Fruit fly (Drosophila melanogaster) whole organism, embryonic: ENCODE measurements around the gene CG12992.

ENCODE experiments used
- Antp ChIP-seq: fragments of 200-800 bp; sonication (Bioruptor generic); optimal IDR thresholded peaks from 3 replicates; lab custom pipeline; 2016; ENCODE audit warnings: missing biosample characterization, missing genetic modification characterization
- Awh ChIP-seq: fragments of 200-800 bp; sonication (Bioruptor generic); IDR thresholded peaks from 2 replicates; pipeline ENCODE4, ENCODE4 v1.3.6; 2022; ENCODE audit warnings: missing biosample characterization, missing genetic modification characterization
- BtbVII ChIP-seq: fragments of 200-800 bp; sonication (Bioruptor generic); optimal IDR thresholded peaks from 3 replicates; lab custom pipeline; 2017; ENCODE audit warnings: missing biosample characterization, mild to moderate bottlenecking, missing genetic modification characterization
- CG10147 ChIP-seq: fragments of 200-800 bp; sonication (Bioruptor generic); optimal IDR thresholded peaks from 2 replicates; lab custom pipeline; 2019; ENCODE audit warnings: missing biosample characterization, mild to moderate bottlenecking, missing genetic modification characterization, moderate library complexity
- CG10267 ChIP-seq: fragments of 200-800 bp; sonication (Bioruptor generic); optimal IDR thresholded peaks from 2 replicates; lab custom pipeline; 2018; ENCODE audit warnings: missing biosample characterization, mild to moderate bottlenecking, missing genetic modification characterization, moderate library complexity
- CG1233 ChIP-seq: fragments of 200-800 bp; sonication (Bioruptor generic); optimal IDR thresholded peaks from 4 replicates; lab custom pipeline; 2018; ENCODE audit warnings: missing biosample characterization, mild to moderate bottlenecking, missing genetic modification characterization
- CG12659 ChIP-seq: fragments of 200-800 bp; sonication (Bioruptor generic); optimal IDR thresholded peaks from 3 replicates; lab custom pipeline; 2017; ENCODE audit warnings: mild to moderate bottlenecking, missing biosample characterization, missing genetic modification reagents, missing genetic modification characterization
- CG12744 ChIP-seq: fragments of 200-800 bp; sonication (Bioruptor generic); optimal IDR thresholded peaks from 2 replicates; lab custom pipeline; 2016; ENCODE audit warnings: missing biosample characterization, missing genetic modification characterization
- CG13287 ChIP-seq: fragments of 200-800 bp; sonication (Bioruptor generic); IDR thresholded peaks from 2 replicates; pipeline ENCODE4 v1.3.6; 2022; ENCODE audit warnings: missing biosample characterization, missing genetic modification characterization; ENCODE audit not compliant: partially characterized antibody
- CG13296 ChIP-seq: fragments of 200-800 bp; sonication (Bioruptor generic); optimal IDR thresholded peaks from 3 replicates; lab custom pipeline; 2018; ENCODE audit warnings: missing biosample characterization, mild to moderate bottlenecking, missing genetic modification characterization
- CG13424 ChIP-seq: fragments of 200-800 bp; sonication (Bioruptor generic); optimal IDR thresholded peaks from 2 replicates; lab custom pipeline; 2019; ENCODE audit warnings: missing biosample characterization, mild to moderate bottlenecking, missing genetic modification characterization, moderate library complexity
- CG13894 ChIP-seq: fragments of 200-800 bp; sonication (Bioruptor generic); optimal IDR thresholded peaks from 3 replicates; lab custom pipeline; 2018; ENCODE audit warnings: missing biosample characterization, mild to moderate bottlenecking, missing genetic modification characterization, moderate library complexity
- CG15269 ChIP-seq: fragments of 200-800 bp; sonication (Bioruptor generic); optimal IDR thresholded peaks from 2 replicates; lab custom pipeline; 2018; ENCODE audit warnings: missing biosample characterization, mild to moderate bottlenecking, missing genetic modification characterization, moderate library complexity
- CG17802 ChIP-seq: fragments of 200-800 bp; sonication (Bioruptor generic); optimal IDR thresholded peaks from 2 replicates; lab custom pipeline; 2018; ENCODE audit warnings: missing biosample characterization, mild to moderate bottlenecking, missing genetic modification characterization, moderate library complexity
- CG18619 ChIP-seq: fragments of 200-800 bp; sonication (Bioruptor generic); optimal IDR thresholded peaks from 3 replicates; lab custom pipeline; 2017; ENCODE audit warnings: missing biosample characterization, mild to moderate bottlenecking, missing genetic modification characterization
- CG2678 ChIP-seq: fragments of 200-800 bp; sonication (Bioruptor generic); optimal IDR thresholded peaks from 3 replicates; lab custom pipeline; 2019; ENCODE audit warnings: missing biosample characterization, mild to moderate bottlenecking, missing genetic modification characterization, moderate library complexity
- CG2875 ChIP-seq: fragments of 200-800 bp; sonication (Bioruptor generic); optimal IDR thresholded peaks from 2 replicates; lab custom pipeline; 2017; ENCODE audit warnings: missing biosample characterization, mild to moderate bottlenecking, missing genetic modification characterization, missing genetic modification reagents
- CG31441 ChIP-seq: fragments of 200-800 bp; sonication (Bioruptor generic); IDR thresholded peaks from 2 replicates; pipeline ENCODE4 v1.3.6; 2022; ENCODE audit warnings: missing biosample characterization, missing genetic modification characterization
- CG7963 ChIP-seq: fragments of 200-800 bp; sonication (Bioruptor generic); IDR thresholded peaks from 3 replicates; pipeline ENCODE4 v1.3.6; 2022; ENCODE audit warnings: missing biosample characterization, missing genetic modification characterization; ENCODE audit not compliant: partially characterized antibody
- CG8944 ChIP-seq: fragments of 200-800 bp; sonication (Bioruptor generic); optimal IDR thresholded peaks from 3 replicates; lab custom pipeline; 2016; ENCODE audit warnings: missing biosample characterization, missing genetic modification characterization
- Dfd ChIP-seq, 2 experiments: fragments of >200 bp; optimal IDR thresholded peaks; 2 replicates each; lab custom pipeline; 2017; ENCODE audit warnings: missing biosample characterization in 2 of 2, missing genetic modification characterization in 2 of 2
- Doc3 ChIP-seq: fragments of 200-800 bp; sonication (Bioruptor generic); IDR thresholded peaks from 3 replicates; pipeline ENCODE4 v1.3.6; 2022; ENCODE audit warnings: missing biosample characterization, missing genetic modification characterization; ENCODE audit not compliant: partially characterized antibody
- ERR ChIP-seq: fragments of 200-800 bp; sonication (Bioruptor generic); optimal IDR thresholded peaks from 2 replicates; lab custom pipeline; 2016; ENCODE audit warnings: missing biosample characterization, missing genetic modification characterization
- HLH3B ChIP-seq: fragments of 200-800 bp; sonication (Bioruptor generic); IDR thresholded peaks from 2 replicates; pipeline ENCODE4 v1.3.6; 2022; ENCODE audit warnings: missing biosample characterization, missing genetic modification characterization
- HLH4C ChIP-seq: fragments of 200-800 bp; sonication (Bioruptor generic); IDR thresholded peaks from 3 replicates; pipeline ENCODE4 v1.3.6; 2022; ENCODE audit warnings: missing biosample characterization, missing genetic modification characterization; ENCODE audit not compliant: partially characterized antibody
- HLH54F ChIP-seq: fragments of 200-800 bp; sonication (Bioruptor generic); optimal IDR thresholded peaks from 3 replicates; lab custom pipeline; 2016; ENCODE audit warnings: missing biosample characterization, missing genetic modification characterization
- Med ChIP-seq: fragments of 200-800 bp; sonication (Bioruptor generic); peaks from one replicate; lab custom pipeline; 2016; ENCODE audit warnings: missing biosample characterization, missing genetic modification characterization, mild to moderate bottlenecking, inconsistent platforms, moderate library complexity
- NC2α ChIP-seq: fragments of 200-800 bp; sonication (Bioruptor generic); optimal IDR thresholded peaks from 2 replicates; lab custom pipeline; 2016; ENCODE audit warnings: missing biosample characterization, missing genetic modification characterization
- Nf-YA ChIP-seq: fragments of 200-800 bp; sonication (Bioruptor generic); IDR thresholded peaks from 2 replicates; pipeline ENCODE4 v1.3.6; 2022; ENCODE audit warnings: missing biosample characterization, missing genetic modification characterization
- PHDP ChIP-seq: fragments of 200-800 bp; sonication (Bioruptor generic); optimal IDR thresholded peaks from 3 replicates; lab custom pipeline; 2018; ENCODE audit warnings: missing biosample characterization, mild to moderate bottlenecking, missing genetic modification characterization, moderate library complexity
- Sox100B ChIP-seq: fragments of 200-800 bp; sonication (Bioruptor generic); optimal IDR thresholded peaks from 3 replicates; lab custom pipeline; 2018; ENCODE audit warnings: missing biosample characterization, mild to moderate bottlenecking, missing genetic modification characterization
- ab ChIP-seq: fragments of 200-800 bp; sonication (Bioruptor generic); optimal IDR thresholded peaks from 2 replicates; lab custom pipeline; 2016; ENCODE audit warnings: missing biosample characterization, missing genetic modification characterization
- ash1 ChIP-seq: fragments of 200-800 bp; sonication (Bioruptor generic); optimal IDR thresholded peaks from 2 replicates; lab custom pipeline; 2018; ENCODE audit warnings: missing biosample characterization, mild to moderate bottlenecking, missing genetic modification characterization
- ato ChIP-seq: fragments of 200-800 bp; sonication (Bioruptor generic); IDR thresholded peaks from 2 replicates; pipeline ENCODE4 v1.3.6; 2022; ENCODE audit warnings: missing biosample characterization, missing genetic modification characterization; ENCODE audit not compliant: partially characterized antibody
- br ChIP-seq: fragments of >200 bp; optimal IDR thresholded peaks from 2 replicates; lab custom pipeline; 2017
- caup ChIP-seq: fragments of 200-800 bp; sonication (Bioruptor generic); optimal IDR thresholded peaks from 3 replicates; lab custom pipeline; 2017; ENCODE audit warnings: missing biosample characterization, mild to moderate bottlenecking, missing genetic modification characterization, moderate library complexity; ENCODE audit not compliant: severe bottlenecking
- ems ChIP-seq: fragments of 200-800 bp; sonication (Bioruptor generic); optimal IDR thresholded peaks from 3 replicates; lab custom pipeline; 2016; ENCODE audit warnings: missing biosample characterization, missing genetic modification characterization
- fd64A ChIP-seq: fragments of 200-800 bp; sonication (Bioruptor generic); optimal IDR thresholded peaks from 3 replicates; lab custom pipeline; 2018; ENCODE audit warnings: missing biosample characterization, mild to moderate bottlenecking, missing genetic modification characterization
- fru ChIP-seq: fragments of >200 bp; optimal IDR thresholded peaks from 2 replicates; lab custom pipeline; 2017
- ken ChIP-seq: fragments of 200-800 bp; sonication (Bioruptor generic); IDR thresholded peaks from 3 replicates; pipeline ENCODE4 v1.3.6; 2022; ENCODE audit warnings: missing biosample characterization, missing genetic modification characterization
- kni ChIP-seq: fragments of 200-800 bp; sonication (Bioruptor generic); optimal IDR thresholded peaks from 3 replicates; lab custom pipeline; 2017; ENCODE audit warnings: mild to moderate bottlenecking, missing biosample characterization, missing genetic modification reagents, missing genetic modification characterization
- otp ChIP-seq: fragments of 200-800 bp; sonication (Bioruptor generic); IDR thresholded peaks from 3 replicates; pipeline ENCODE4, ENCODE4 v1.3.6; 2022; ENCODE audit warnings: missing biosample characterization, missing genetic modification characterization
- pb ChIP-seq: fragments of 200-800 bp; sonication (Bioruptor generic); optimal IDR thresholded peaks from 3 replicates; lab custom pipeline; 2016; ENCODE audit warnings: missing biosample characterization, missing genetic modification characterization
- pita ChIP-seq: fragments of 200-800 bp; sonication (Bioruptor generic); optimal IDR thresholded peaks from 2 replicates; lab custom pipeline; 2017; ENCODE audit warnings: missing biosample characterization, mild to moderate bottlenecking, missing genetic modification characterization
- pros ChIP-seq: fragments of 200-800 bp; sonication (Bioruptor generic); optimal IDR thresholded peaks from 3 replicates; lab custom pipeline; 2019; ENCODE audit warnings: missing biosample characterization, mild to moderate bottlenecking, missing genetic modification characterization, moderate library complexity
- ranshi ChIP-seq: fragments of 200-800 bp; sonication (Bioruptor generic); IDR thresholded peaks from 2 replicates; pipeline ENCODE4 v1.3.6; 2022; ENCODE audit warnings: missing biosample characterization, missing genetic modification characterization
- rib ChIP-seq: fragments of 200-800 bp; sonication (Bioruptor generic); IDR thresholded peaks from 2 replicates; pipeline ENCODE4 v1.3.6; 2022; ENCODE audit warnings: missing biosample characterization, missing genetic modification characterization
- ro ChIP-seq: fragments of 200-800 bp; sonication (Bioruptor generic); IDR thresholded peaks from 2 replicates; pipeline ENCODE4 v1.3.6; 2022; ENCODE audit warnings: missing biosample characterization, missing genetic modification characterization
- trem ChIP-seq: fragments of 200-800 bp; optimal IDR thresholded peaks from 3 replicates; lab custom pipeline; 2019; ENCODE audit warnings: missing biosample characterization, mild to moderate bottlenecking, missing genetic modification characterization, moderate library complexity
- yki ChIP-seq: fragments of >200 bp; optimal IDR thresholded peaks from 3 replicates; lab custom pipeline; 2018

CG12992 gene

dm6 chrX:17631996-17632612 is 43.4 kb downstream of the CG12992 start, which contains the start of the genes corolla and ND-24 (continued):
- TF ChIP-seq CG12744 (peak; percentile 77), CG7963 (peak; percentile 70), PHDP (tag; lab: Kevin White, UChicago) (peak; percentile 79), rib (GFP tag; lab: Robert Waterston, UW) (peak; percentile 82), NC2α (GFP tag; lab: Kevin White, UChicago) (peak; percentile 62), Antp (GFP tag; lab: Kevin White, UChicago) (peak; percentile 78), CG1233 (peak; percentile 71), pros (GFP tag; lab: Kevin White, UChicago) (no peak), fru (lab: Kevin White, UChicago) (no peak), yki (lab: Kevin White, UChicago) (no peak), ems (GFP tag; lab: Kevin White, UChicago) (peak; percentile 83), otp (peak; percentile 59; the same call in 1 of the 3 replicates), CG18619 (GFP tag; lab: Kevin White, UChicago) (peak; percentile 68), CG17802 (peak; percentile 53), caup (peak; percentile 78), HLH4C (peak; percentile 88), CG12659 (GFP tag; lab: Kevin White, UChicago) (peak; percentile 87), CG2678 (tag; lab: Kevin White, UChicago) (no peak), CG13287 (GFP tag; lab: Robert Waterston, UW) (peak; percentile 92), br (lab: Kevin White, UChicago) (no peak), ERR (GFP tag; lab: Kevin White, UChicago) (peak; percentile 48), kni (no peak), ken (GFP tag; lab: Robert Waterston, UW) (peak; percentile 82), CG13424 (tag; lab: Kevin White, UChicago) (peak; percentile 78), CG10147 (GFP tag; lab: Kevin White, UChicago) (peak; percentile 71), CG10267 (tag; lab: Kevin White, UChicago) (peak; percentile 98), HLH3B (GFP tag; lab: Robert Waterston, UW) (peak; percentile 87), Dfd (GFP tag; optimal IDR thresholded peaks at IDR 0.05; lab: Kevin White, UChicago) (no peak), ash1 (GFP tag; lab: Kevin White, UChicago) (no peak), fd64A (GFP tag; lab: Kevin White, UChicago) (no peak), pita (GFP tag; lab: Kevin White, UChicago) (no peak), ro (GFP tag; lab: Robert Waterston, UW) (peak; percentile 61; the same call in 1 of the 2 replicates), HLH54F (GFP tag; lab: Kevin White, UChicago) (peak; percentile 90), Nf-YA (peak; percentile 73), CG8944 (GFP tag; lab: Kevin White, UChicago) (peak; percentile 81), CG31441 (no peak; the same call in none of the 2 replicates), ato (GFP tag; lab: Robert Waterston, UW) (peak; percentile 49), BtbVII (no peak), Sox100B (GFP tag; lab: Kevin White, UChicago) (peak; percentile 68), Doc3 (GFP tag; lab: Robert Waterston, UW) (peak; percentile 91), Med (GFP tag; lab: Kevin White, UChicago) (peak; percentile 97), CG2875 (GFP tag; lab: Kevin White, UChicago) (peak; percentile 34), CG13894 (tag; lab: Kevin White, UChicago) (peak; percentile 85), trem (tag; lab: Kevin White, UChicago) (peak; percentile 69), CG13296 (GFP tag; lab: Kevin White, UChicago) (peak; percentile 73), Awh (GFP tag; lab: Robert Waterston, UW) (peak; percentile 86), ranshi (GFP tag; lab: Robert Waterston, UW) (peak; percentile 83), pb (peak; percentile 45), ab (GFP tag; lab: Kevin White, UChicago) (peak; percentile 4), CG15269 (tag; lab: Kevin White, UChicago) (peak; percentile 78)
